Fruit fly (Drosophila melanogaster): ENCODE results near the gene GCS1.
A peak's percentile ranks its signal among the peaks of the same experiment; 100 is the strongest.

GCS1 gene

dm6 chrX:11326213-11326731 is 21.5 kb downstream of the GCS1 start (continued):
- TF ChIP-seq cato (GFP tag; optimal IDR thresholded peaks at IDR 0.05; ENCODE audit: borderline replicate concordance) (peak; percentile 17), CG18764 (GFP tag; optimal IDR thresholded peaks at IDR 0.05) (peak; percentile 44), TFAM (GFP tag; optimal IDR thresholded peaks at IDR 0.05) (no peak), slbo (GFP tag; IDR thresholded peaks at IDR 0.05) (no peak; the same call in none of the 2 replicates), Dref (GFP tag; IDR thresholded peaks at IDR 0.05) (no peak), CG34376 (GFP tag; optimal IDR thresholded peaks at IDR 0.05) (peak; percentile 54), CG12071 (GFP tag; optimal IDR thresholded peaks at IDR 0.05) (peak; percentile 63), CG11398 (GFP tag; optimal IDR thresholded peaks at IDR 0.05) (peak; percentile 34), CG43689 (GFP tag; IDR thresholded peaks at IDR 0.05) (no peak), kay (GFP tag; optimal IDR thresholded peaks at IDR 0.05) (peak; percentile 78), CG2202 (tag; optimal IDR thresholded peaks at IDR 0.05) (peak; percentile 2), CG12942 (GFP tag; optimal IDR thresholded peaks at IDR 0.05) (peak; percentile 14), Hey (tag; optimal IDR thresholded peaks at IDR 0.05) (no peak), CG33213 (GFP tag; optimal IDR thresholded peaks at IDR 0.05) (peak; percentile 43), CG17186 (GFP tag; optimal IDR thresholded peaks at IDR 0.05) (peak; percentile 38), CG12391 (tag; optimal IDR thresholded peaks at IDR 0.05) (peak; percentile 63), ems (GFP tag; optimal IDR thresholded peaks at IDR 0.05) (peak; percentile 40), sug (tag; optimal IDR thresholded peaks at IDR 0.05) (peak; percentile 62), hkb (optimal IDR thresholded peaks at IDR 0.05) (no peak), hkb (GFP tag; IDR thresholded peaks at IDR 0.05) (peak; percentile 72), CG17568 (GFP tag; optimal IDR thresholded peaks at IDR 0.05) (no peak), CG10959 (GFP tag; IDR thresholded peaks at IDR 0.05) (no peak), knrl (GFP tag; IDR thresholded peaks at IDR 0.05; ENCODE audit: partially characterized antibody) (no peak), CG8089 (GFP tag; optimal IDR thresholded peaks at IDR 0.05) (peak; percentile 26), wdn (GFP tag; IDR thresholded peaks at IDR 0.05) (no peak), Rfx (GFP tag; IDR thresholded peaks at IDR 0.05) (0 out of 2 replicates have a peak, but pooled peaks have one; percentile 62), Sry-δ (GFP tag; optimal IDR thresholded peaks at IDR 0.05) (peak; percentile 9), B-H1 (GFP tag; IDR thresholded peaks at IDR 0.05) (peak; percentile 35; the same call in 2 of the 3 replicates), lola (GFP tag; optimal IDR thresholded peaks at IDR 0.05) (peak in 1 of 3 experiments; percentile 50), phol (tag; optimal IDR thresholded peaks at IDR 0.05) (peak; percentile 74), MESR4 (GFP tag; optimal IDR thresholded peaks at IDR 0.05) (peak; percentile 8), nerfin-2 (GFP tag; IDR thresholded peaks at IDR 0.05; ENCODE audit: partially characterized antibody) (no peak), CG6854 (GFP tag; optimal IDR thresholded peaks at IDR 0.05) (peak; percentile 69), CG17385 (GFP tag; optimal IDR thresholded peaks at IDR 0.05) (peak; percentile 73), CG32532 (GFP tag; IDR thresholded peaks at IDR 0.05) (peak; percentile 76), CG7372 (GFP tag; IDR thresholded peaks at IDR 0.05) (peak; percentile 46; the same call in 1 of the 2 replicates), crc (GFP tag; optimal IDR thresholded peaks at IDR 0.05) (no peak), chinmo (GFP tag; IDR thresholded peaks at IDR 0.05; ENCODE audit: partially characterized antibody) (peak; percentile 93), insv (GFP tag; optimal IDR thresholded peaks at IDR 0.05) (peak in 1 of 2 experiments; percentile 12), CG11093 (GFP tag; IDR thresholded peaks at IDR 0.05) (0 out of 3 replicates have a peak, but pooled peaks have one; percentile 51), Neu2 (GFP tag; optimal IDR thresholded peaks at IDR 0.05; ENCODE audit: borderline replicate concordance) (no peak), dpn (GFP tag; optimal IDR thresholded peaks at IDR 0.05) (peak; percentile 63 to 66), CG33557 (GFP tag; optimal IDR thresholded peaks at IDR 0.05) (no peak), CG10267 (tag; optimal IDR thresholded peaks at IDR 0.05) (peak; percentile 32), Camta (GFP tag; optimal IDR thresholded peaks at IDR 0.05) (peak; percentile 49), Sox100B (GFP tag; optimal IDR thresholded peaks at IDR 0.05) (peak; percentile 82), pum (GFP tag; optimal IDR thresholded peaks at IDR 0.05) (peak; percentile 38), CG10431 (GFP tag; optimal IDR thresholded peaks at IDR 0.05) (no peak), CG8478 (optimal IDR thresholded peaks at IDR 0.05) (no peak), CG2199 (GFP tag; IDR thresholded peaks at IDR 0.05) (no peak), gt (GFP tag; IDR thresholded peaks at IDR 0.05) (no peak)
